Worm (Caenorhabditis elegans): ENCODE results near the gene ilys-2.

ilys-2 gene

ce11 chrIV:2466249-2466648 lies 1.2 kb upstream of the ilys-2 start:
- TF ChIP-seq eor-1 (tag; optimal IDR thresholded peaks at IDR 0.05) (no peak), jun-1 (tag; optimal IDR thresholded peaks at IDR 0.05) (peak; percentile 11), pqm-1 (tag; optimal IDR thresholded peaks at IDR 0.05) (peak; percentile 78), elt-2 (tag; optimal IDR thresholded peaks at IDR 0.05) (peak; percentile 61)

ce11 chrIV:2470114-2470513 lies 2.6 kb downstream of the ilys-2 start, which contains the start of gene ilys-1:
TSS of gene ilys-1 (plus strand) at chrIV:2470414.
- TF ChIP-seq fkh-10 (GFP tag; optimal IDR thresholded peaks at IDR 0.05): no peak
- no peak for TF ChIP-seq mml-1 (tag; optimal IDR thresholded peaks at IDR 0.05)
- TF ChIP-seq fos-1 (tag; optimal IDR thresholded peaks at IDR 0.05): no peak
- no peak for TF ChIP-seq ztf-11 (tag; optimal IDR thresholded peaks at IDR 0.05)
- no peak for TF ChIP-seq aly-2 (tag; optimal IDR thresholded peaks at IDR 0.05)
- no peak for TF ChIP-seq sea-2 (GFP tag; optimal IDR thresholded peaks at IDR 0.05)
- TF ChIP-seq hmg-11 (tag; optimal IDR thresholded peaks at IDR 0.05): no peak
- TF ChIP-seq nhr-43 (tag; optimal IDR thresholded peaks at IDR 0.05; ENCODE audit: poor library complexity, severe bottlenecking): no peak
- no peak for TF ChIP-seq R02D3.7 (tag; optimal IDR thresholded peaks at IDR 0.05)
- TF ChIP-seq ceh-9 (tag; optimal IDR thresholded peaks at IDR 0.05): no peak
- no peak for TF ChIP-seq unc-39 (tag; optimal IDR thresholded peaks at IDR 0.05)

DNA sequence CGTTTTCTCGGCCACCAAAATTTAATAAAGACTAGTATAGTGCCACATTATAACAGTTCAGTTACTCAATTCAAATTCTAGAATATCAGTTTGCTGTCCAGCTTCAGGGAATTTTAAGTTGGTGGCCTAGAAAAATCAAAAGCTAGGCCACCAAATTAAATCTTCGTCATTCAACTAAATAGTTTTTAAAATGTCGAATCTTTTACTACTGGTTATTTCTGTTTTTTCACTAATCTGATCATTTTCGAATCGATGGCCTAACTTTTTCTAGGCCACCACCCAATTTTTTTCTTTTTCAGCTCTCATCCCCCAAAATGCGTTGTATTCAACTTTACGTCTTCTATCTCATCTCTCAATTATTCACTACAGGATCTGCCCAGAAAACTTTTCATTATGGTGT lies 8.9 kb downstream of the ilys-2 start, which contains the start of gene grd-16:
grd-16 (plus strand) TSS at position 301 of the 400 bp plus-strand sequence.
- TF ChIP-seq ceh-28 (tag; optimal IDR thresholded peaks at IDR 0.05) (no peak), mdl-1 (tag; optimal IDR thresholded peaks at IDR 0.05) (no peak), elt-3 (tag; optimal IDR thresholded peaks at IDR 0.05) (no peak), fos-1 (tag; optimal IDR thresholded peaks at IDR 0.05) (no peak), unc-39 (tag; optimal IDR thresholded peaks at IDR 0.05) (no peak), elt-1 (tag; optimal IDR thresholded peaks at IDR 0.05) (no peak), daf-12 (tag; optimal IDR thresholded peaks at IDR 0.05) (no peak), egl-5 (tag; optimal IDR thresholded peaks at IDR 0.05) (no peak), nfya-1 (tag; optimal IDR thresholded peaks at IDR 0.05; ENCODE audit: insufficient read depth) (no peak), hmg-11 (tag; optimal IDR thresholded peaks at IDR 0.05) (no peak), mml-1 (tag; optimal IDR thresholded peaks at IDR 0.05) (no peak), nhr-11 (tag; optimal IDR thresholded peaks at IDR 0.05) (no peak)

ce11 chrIV:2481955-2482354 lies 14.5 kb downstream of the ilys-2 start, which contains the start of gene Y69A2AL.2:
TSS of gene Y69A2AL.2 (plus strand) at chrIV:2482255.
- no peak for TF ChIP-seq fkh-10 (GFP tag; optimal IDR thresholded peaks at IDR 0.05)
- TF ChIP-seq hmg-11 (tag; optimal IDR thresholded peaks at IDR 0.05): no peak
- TF ChIP-seq egl-27 (tag; optimal IDR thresholded peaks at IDR 0.05): no peak
- TF ChIP-seq ceh-16 (tag; optimal IDR thresholded peaks at IDR 0.05): no peak
- TF ChIP-seq mdl-1 (tag; optimal IDR thresholded peaks at IDR 0.05): no peak
- no peak for TF ChIP-seq nfya-1 (tag; optimal IDR thresholded peaks at IDR 0.05; ENCODE audit: insufficient read depth)
- TF ChIP-seq nhr-28 (tag; optimal IDR thresholded peaks at IDR 0.05): no peak
- no peak for TF ChIP-seq mml-1 (tag; optimal IDR thresholded peaks at IDR 0.05)
- TF ChIP-seq pqm-1 (tag; optimal IDR thresholded peaks at IDR 0.05): no peak
- TF ChIP-seq zag-1 (tag; optimal IDR thresholded peaks at IDR 0.05): no peak
- TF ChIP-seq sea-2 (GFP tag; optimal IDR thresholded peaks at IDR 0.05): no peak
- no peak for TF ChIP-seq jun-1 (tag; optimal IDR thresholded peaks at IDR 0.05)
- no peak for TF ChIP-seq nhr-43 (tag; optimal IDR thresholded peaks at IDR 0.05; ENCODE audit: poor library complexity, severe bottlenecking)
- no peak for TF ChIP-seq elt-2 (tag; optimal IDR thresholded peaks at IDR 0.05)
- no peak for TF ChIP-seq pha-4 (tag; optimal IDR thresholded peaks at IDR 0.05)
- no peak for TF ChIP-seq tbx-2 (tag; optimal IDR thresholded peaks at IDR 0.05)
- no peak for TF ChIP-seq nhr-77 (tag; optimal IDR thresholded peaks at IDR 0.05)

ce11 chrIV:2488520-2488919 lies 21.0 kb downstream of the ilys-2 start, which contains the start of gene Y69A2AR.19:
TSS of gene Y69A2AR.19 (plus strand) at chrIV:2488820.
- no peak for TF ChIP-seq nhr-11 (tag; optimal IDR thresholded peaks at IDR 0.05)
- TF ChIP-seq snpc-4 (tag; optimal IDR thresholded peaks at IDR 0.05): no peak
- TF ChIP-seq lin-39 (tag; optimal IDR thresholded peaks at IDR 0.05): no peak
- no peak for TF ChIP-seq ztf-11 (tag; optimal IDR thresholded peaks at IDR 0.05)
- no peak for TF ChIP-seq unc-62 (GFP tag; optimal IDR thresholded peaks at IDR 0.05)
- no peak for TF ChIP-seq egl-27 (tag; optimal IDR thresholded peaks at IDR 0.05)
- no peak for TF ChIP-seq elt-1 (tag; optimal IDR thresholded peaks at IDR 0.05)
- TF ChIP-seq ceh-9 (tag; optimal IDR thresholded peaks at IDR 0.05): no peak
- no peak for TF ChIP-seq nhr-77 (tag; optimal IDR thresholded peaks at IDR 0.05)
- no peak for TF ChIP-seq hmg-11 (tag; optimal IDR thresholded peaks at IDR 0.05)
- TF ChIP-seq nhr-43 (tag; optimal IDR thresholded peaks at IDR 0.05; ENCODE audit: poor library complexity, severe bottlenecking): no peak
